Fruit fly (Drosophila melanogaster) whole organism, embryonic: ENCODE data around the gene CG6693.

Source experiments
- ATbp ChIP-seq: fragments of 200-800 bp; sonication (Bioruptor generic); optimal IDR thresholded peaks from 2 replicates; lab custom pipeline; 2017; ENCODE audit warnings: missing biosample characterization, mild to moderate bottlenecking, missing genetic modification characterization, missing genetic modification reagents
- Blimp-1 ChIP-seq: fragments of 200-800 bp; sonication (Bioruptor generic); optimal IDR thresholded peaks from 3 replicates; lab custom pipeline; 2018; ENCODE audit warnings: missing biosample characterization, missing genetic modification characterization, mild to moderate bottlenecking, moderate library complexity, missing genetic modification reagents
- CG10267 ChIP-seq: fragments of 200-800 bp; sonication (Bioruptor generic); optimal IDR thresholded peaks from 2 replicates; lab custom pipeline; 2018; ENCODE audit warnings: missing biosample characterization, mild to moderate bottlenecking, missing genetic modification characterization, moderate library complexity
- CG10431 ChIP-seq: fragments of 200-800 bp; sonication (Bioruptor generic); optimal IDR thresholded peaks from 3 replicates; lab custom pipeline; 2018; ENCODE audit warnings: missing biosample characterization, mild to moderate bottlenecking, missing genetic modification characterization
- CG13296 ChIP-seq: fragments of 200-800 bp; sonication (Bioruptor generic); optimal IDR thresholded peaks from 3 replicates; lab custom pipeline; 2018; ENCODE audit warnings: missing biosample characterization, mild to moderate bottlenecking, missing genetic modification characterization
- CG13424 ChIP-seq: fragments of 200-800 bp; sonication (Bioruptor generic); optimal IDR thresholded peaks from 2 replicates; lab custom pipeline; 2019; ENCODE audit warnings: missing biosample characterization, mild to moderate bottlenecking, missing genetic modification characterization, moderate library complexity
- CG14441 ChIP-seq: fragments of 200-800 bp; sonication (Bioruptor generic); IDR thresholded peaks from 2 replicates; pipeline ENCODE4 v1.3.6; 2022; ENCODE audit warnings: missing biosample characterization, missing genetic modification characterization
- CG14965 ChIP-seq: fragments of 200-800 bp; sonication (Bioruptor generic); optimal IDR thresholded peaks from 2 replicates; lab custom pipeline; 2016; ENCODE audit warnings: missing biosample characterization, missing genetic modification characterization, borderline replicate concordance
- CG1529 ChIP-seq: fragments of 200-800 bp; sonication (Bioruptor generic); optimal IDR thresholded peaks from 3 replicates; lab custom pipeline; 2018; ENCODE audit warnings: missing biosample characterization, missing genetic modification characterization
- CG15601 ChIP-seq: fragments of 200-800 bp; sonication (Bioruptor generic); optimal IDR thresholded peaks from 3 replicates; lab custom pipeline; 2019; ENCODE audit warnings: missing biosample characterization, mild to moderate bottlenecking, missing genetic modification characterization, moderate library complexity
- CG17568 ChIP-seq: fragments of 200-800 bp; sonication (Bioruptor generic); optimal IDR thresholded peaks from 2 replicates; lab custom pipeline; 2018; ENCODE audit warnings: missing biosample characterization, mild to moderate bottlenecking, missing genetic modification characterization, moderate library complexity
- CG1792 ChIP-seq: fragments of 200-800 bp; sonication (Bioruptor generic); optimal IDR thresholded peaks from 2 replicates; lab custom pipeline; 2016; ENCODE audit warnings: missing biosample characterization, missing genetic modification characterization
- CG2120 ChIP-seq: fragments of 200-800 bp; sonication (Bioruptor generic); optimal IDR thresholded peaks from 3 replicates; lab custom pipeline; 2016; ENCODE audit warnings: missing biosample characterization, missing genetic modification characterization
- CG31365 ChIP-seq: fragments of 200-800 bp; sonication (Bioruptor generic); optimal IDR thresholded peaks from 2 replicates; lab custom pipeline; 2018; ENCODE audit warnings: missing biosample characterization, mild to moderate bottlenecking, missing genetic modification characterization
- CG3163 ChIP-seq: fragments of 200-800 bp; sonication (Bioruptor generic); optimal IDR thresholded peaks from 3 replicates; lab custom pipeline; 2016; ENCODE audit warnings: missing biosample characterization, missing genetic modification characterization
- CG32772 ChIP-seq: fragments of 200-800 bp; sonication (Bioruptor generic); IDR thresholded peaks from 2 replicates; pipeline ENCODE4 v1.3.6; 2022; ENCODE audit warnings: missing biosample characterization, missing genetic modification characterization
- CG3847 ChIP-seq: fragments of 200-800 bp; sonication (Bioruptor generic); IDR thresholded peaks from 2 replicates; pipeline ENCODE4 v1.3.6; 2022; ENCODE audit warnings: missing biosample characterization, missing genetic modification characterization
- CG4360 ChIP-seq: fragments of 200-800 bp; sonication (Bioruptor generic); IDR thresholded peaks from 2 replicates; pipeline ENCODE4 v1.3.6; 2022; ENCODE audit warnings: missing biosample characterization, missing genetic modification characterization
- CG4617 ChIP-seq: fragments of 200-800 bp; sonication (Bioruptor generic); optimal IDR thresholded peaks from 3 replicates; lab custom pipeline; 2016; ENCODE audit warnings: missing biosample characterization, missing genetic modification characterization, borderline replicate concordance
- CG5180 ChIP-seq: fragments of 200-800 bp; sonication (Bioruptor generic); optimal IDR thresholded peaks from 3 replicates; lab custom pipeline; 2017; ENCODE audit warnings: missing biosample characterization, missing genetic modification characterization, mild to moderate bottlenecking, moderate library complexity, missing genetic modification reagents
- CG5245 ChIP-seq: fragments of 200-800 bp; sonication (Bioruptor generic); optimal IDR thresholded peaks from 3 replicates; lab custom pipeline; 2016; ENCODE audit warnings: missing biosample characterization, missing genetic modification characterization
- CG7372 ChIP-seq: fragments of 200-800 bp; sonication (Bioruptor generic); IDR thresholded peaks from 2 replicates; pipeline ENCODE4 v1.3.6; 2022; ENCODE audit warnings: missing biosample characterization, missing genetic modification characterization
- CG7556 ChIP-seq: fragments of 200-800 bp; sonication (Bioruptor generic); optimal IDR thresholded peaks from 2 replicates; lab custom pipeline; 2017; ENCODE audit warnings: missing biosample characterization, mild to moderate bottlenecking, missing genetic modification characterization
- CG9437 ChIP-seq: fragments of 200-800 bp; sonication (Bioruptor generic); optimal IDR thresholded peaks from 2 replicates; lab custom pipeline; 2018; ENCODE audit warnings: missing biosample characterization, mild to moderate bottlenecking, missing genetic modification characterization
- CHES-1-like ChIP-seq: fragments of 200-800 bp; sonication (Bioruptor generic); optimal IDR thresholded peaks from 2 replicates; lab custom pipeline; 2016; ENCODE audit warnings: missing biosample characterization, missing genetic modification characterization
- CkIIα-i1 ChIP-seq: fragments of 200-800 bp; sonication (Bioruptor generic); IDR thresholded peaks from 2 replicates; pipeline ENCODE4 v1.3.6; 2022; ENCODE audit warnings: missing biosample characterization, missing genetic modification characterization
- CrebB ChIP-seq: fragments of 200-800 bp; sonication (Bioruptor generic); optimal IDR thresholded peaks from 3 replicates; lab custom pipeline; 2018; ENCODE audit warnings: missing biosample characterization, mild to moderate bottlenecking, missing genetic modification characterization
- HLHmδ ChIP-seq: fragments of 200-800 bp; sonication (Bioruptor generic); optimal IDR thresholded peaks from 2 replicates; lab custom pipeline; 2018; ENCODE audit warnings: missing biosample characterization, mild to moderate bottlenecking, missing genetic modification characterization, moderate library complexity
- Hmr ChIP-seq: fragments of 200-800 bp; sonication (Bioruptor generic); optimal IDR thresholded peaks from 3 replicates; lab custom pipeline; 2017; ENCODE audit warnings: mild to moderate bottlenecking, missing biosample characterization, missing genetic modification reagents, missing genetic modification characterization
- MBD-R2 ChIP-seq: fragments of 200-800 bp; sonication (Bioruptor generic); IDR thresholded peaks from 2 replicates; pipeline ENCODE4 v1.3.6; 2022; ENCODE audit warnings: missing biosample characterization, missing genetic modification characterization
- PHDP ChIP-seq: fragments of 200-800 bp; sonication (Bioruptor generic); optimal IDR thresholded peaks from 3 replicates; lab custom pipeline; 2018; ENCODE audit warnings: missing biosample characterization, mild to moderate bottlenecking, missing genetic modification characterization, moderate library complexity
- Sox102F ChIP-seq: fragments of 200-800 bp; sonication (Bioruptor generic); optimal IDR thresholded peaks from 2 replicates; lab custom pipeline; 2018; ENCODE audit warnings: missing biosample characterization, mild to moderate bottlenecking, missing genetic modification characterization, moderate library complexity
- Vsx1 ChIP-seq: fragments of 200-800 bp; sonication (Bioruptor generic); optimal IDR thresholded peaks from 2 replicates; lab custom pipeline; 2017; ENCODE audit warnings: missing biosample characterization, mild to moderate bottlenecking, missing genetic modification characterization, missing genetic modification reagents
- YL-1 ChIP-seq: fragments of 200-800 bp; sonication (Bioruptor generic); optimal IDR thresholded peaks from 3 replicates; lab custom pipeline; 2017; ENCODE audit warnings: missing biosample characterization, mild to moderate bottlenecking, missing genetic modification characterization
- dan ChIP-seq: fragments of 200-800 bp; sonication (Bioruptor generic); IDR thresholded peaks from 2 replicates; pipeline ENCODE4 v1.3.6; 2022; ENCODE audit warnings: missing biosample characterization, missing genetic modification characterization
- ewg ChIP-seq: fragments of 200-800 bp; sonication (Bioruptor generic); optimal IDR thresholded peaks from 3 replicates; lab custom pipeline; 2017; ENCODE audit warnings: mild to moderate bottlenecking, missing biosample characterization, missing genetic modification reagents, missing genetic modification characterization
- fu2 ChIP-seq: fragments of 200-800 bp; sonication (Bioruptor generic); optimal IDR thresholded peaks from 2 replicates; lab custom pipeline; 2016; ENCODE audit warnings: missing biosample characterization, missing genetic modification characterization
- h ChIP-seq: fragments of >200 bp; optimal IDR thresholded peaks from 2 replicates; lab custom pipeline; 2017
- hb ChIP-seq: fragments of 200-800 bp; sonication (Bioruptor generic); IDR thresholded peaks from 3 replicates; pipeline ENCODE4 v1.3.6; 2022; ENCODE audit warnings: missing biosample characterization, missing genetic modification characterization; ENCODE audit not compliant: partially characterized antibody
- knrl ChIP-seq: fragments of 200-800 bp; sonication (Bioruptor generic); IDR thresholded peaks from 3 replicates; pipeline ENCODE4 v1.3.6; 2022; ENCODE audit warnings: missing biosample characterization, missing genetic modification characterization; ENCODE audit not compliant: partially characterized antibody
- lola ChIP-seq, 3 experiments: fragments of >200 bp in 2 of 3; fragments of 200-800 bp in 1 of 3; sonication (Bioruptor generic) in 1 of 3; optimal IDR thresholded peaks; 2 replicates each; lab custom pipeline; 2017 to 2019; ENCODE audit warnings: missing biosample characterization in 3 of 3, missing genetic modification characterization in 3 of 3, mild to moderate bottlenecking in 1 of 3, moderate library complexity in 1 of 3
- otp ChIP-seq: fragments of 200-800 bp; sonication (Bioruptor generic); IDR thresholded peaks from 3 replicates; pipeline ENCODE4, ENCODE4 v1.3.6; 2022; ENCODE audit warnings: missing biosample characterization, missing genetic modification characterization
- repo ChIP-seq: fragments of 200-800 bp; sonication (Bioruptor generic); optimal IDR thresholded peaks from 2 replicates; lab custom pipeline; 2016; ENCODE audit warnings: missing biosample characterization, missing genetic modification characterization
- seq ChIP-seq: fragments of 200-800 bp; sonication (Bioruptor generic); IDR thresholded peaks from 2 replicates; pipeline ENCODE4 v1.3.6; 2022; ENCODE audit warnings: missing biosample characterization, missing genetic modification characterization
- stc ChIP-seq: fragments of 200-800 bp; sonication (Bioruptor generic); IDR thresholded peaks from 2 replicates; pipeline ENCODE4 v1.3.6; 2022; ENCODE audit warnings: missing biosample characterization, missing genetic modification characterization
- tgo ChIP-seq: fragments of 200-800 bp; sonication (Bioruptor generic); IDR thresholded peaks from 3 replicates; pipeline ENCODE4 v1.3.6; 2022; ENCODE audit warnings: missing biosample characterization, missing genetic modification characterization
- tin ChIP-seq: fragments of 200-800 bp; sonication (Bioruptor generic); optimal IDR thresholded peaks from 3 replicates; lab custom pipeline; 2016; ENCODE audit warnings: missing biosample characterization, missing genetic modification characterization
- tx ChIP-seq: fragments of 200-800 bp; sonication (Bioruptor generic); optimal IDR thresholded peaks from 2 replicates; lab custom pipeline; 2016; ENCODE audit warnings: missing biosample characterization, missing genetic modification characterization
- wor ChIP-seq: fragments of 200-800 bp; sonication (Bioruptor generic); IDR thresholded peaks from 2 replicates; pipeline ENCODE4 v1.3.6; 2022; ENCODE audit warnings: missing biosample characterization, missing genetic modification characterization
- z ChIP-seq: fragments of 200-800 bp; sonication (Bioruptor generic); IDR thresholded peaks from 3 replicates; pipeline ENCODE4 v1.3.6; 2022; ENCODE audit warnings: missing biosample characterization, missing genetic modification characterization

Gene CG6693

dm6 chr3R:11200885-11201421, 20.5 kb downstream of the CG6693 start (continued):
- TF ChIP-seq stc (GFP tag; lab: Robert Waterston, UW) (0 out of 2 replicates have a peak, but pooled peaks have one; percentile 23), Sox102F (GFP tag; lab: Kevin White, UChicago) (peak; percentile 71), MBD-R2 (GFP tag; lab: Robert Waterston, UW) (no peak), repo (GFP tag; lab: Kevin White, UChicago) (no peak), CG5245 (GFP tag; lab: Kevin White, UChicago) (no peak), CG14441 (GFP tag; lab: Robert Waterston, UW) (peak; percentile 75), CG3847 (peak; percentile 40), tx (GFP tag; lab: Kevin White, UChicago) (no peak), dan (GFP tag; lab: Robert Waterston, UW) (no peak), z (GFP tag; lab: Robert Waterston, UW) (no peak), ewg (GFP tag; lab: Kevin White, UChicago) (no peak), CG4617 (GFP tag; lab: Kevin White, UChicago) (no peak), ATbp (GFP tag; lab: Kevin White, UChicago) (no peak), fu2 (GFP tag; lab: Kevin White, UChicago) (no peak), CG7372 (no peak), Hmr (GFP tag; lab: Kevin White, UChicago) (peak; percentile 70), HLHmδ (GFP tag; lab: Kevin White, UChicago) (no peak), CG32772 (GFP tag; lab: Robert Waterston, UW) (0 out of 2 replicates have a peak, but pooled peaks have one; percentile 32), CkIIα-i1 (GFP tag; lab: Robert Waterston, UW) (no peak), PHDP (tag; lab: Kevin White, UChicago) (peak; percentile 66), tgo (peak; percentile 61; the same call in 2 of the 3 replicates), knrl (no peak), CG4360 (GFP tag; lab: Robert Waterston, UW) (no peak), CG15601 (no peak), CG13296 (no peak), CG1792 (GFP tag; lab: Kevin White, UChicago) (no peak), CG1529 (GFP tag; lab: Kevin White, UChicago) (no peak), CG9437 (GFP tag; lab: Kevin White, UChicago) (peak; percentile 33), tin (peak; percentile 5), CG2120 (peak; percentile 81), CG13424 (tag; lab: Kevin White, UChicago) (peak; percentile 53), wor (GFP tag; lab: Robert Waterston, UW) (peak; percentile 21; the same call in 1 of the 2 replicates), otp (no peak), Blimp-1 (GFP tag; lab: Kevin White, UChicago) (peak; percentile 39), hb (GFP tag; lab: Robert Waterston, UW) (no peak), CG7556 (peak; percentile 51), CHES-1-like (GFP tag; lab: Kevin White, UChicago) (no peak), CG10267 (tag; lab: Kevin White, UChicago) (peak; percentile 15), h (no peak), CG5180 (GFP tag; lab: Kevin White, UChicago) (no peak), CG14965 (GFP tag; lab: Kevin White, UChicago) (no peak), CG31365 (tag; lab: Kevin White, UChicago) (no peak), Vsx1 (GFP tag; lab: Kevin White, UChicago) (no peak), YL-1 (GFP tag; lab: Kevin White, UChicago) (no peak), CG10431 (GFP tag; lab: Kevin White, UChicago) (no peak), CG17568 (peak; percentile 55), CrebB (tag; lab: Kevin White, UChicago) (peak; percentile 29), lola (GFP tag; optimal IDR thresholded peaks at IDR 0.05; lab: Kevin White, UChicago) (no peak), seq (peak; percentile 48; the same call in 1 of the 2 replicates), CG3163 (GFP tag; lab: Kevin White, UChicago) (no peak)
